Fruit fly (Drosophila melanogaster) whole organism, embryonic: ENCODE results near the gene Tim9b.

Experiments used
- Atf-2 ChIP-seq: fragments of 200-800 bp; sonication (Bioruptor generic); optimal IDR thresholded peaks from 2 replicates; lab custom pipeline; 2016; ENCODE audit warnings: missing biosample characterization, missing genetic modification characterization
- CG11085 ChIP-seq: fragments of 200-800 bp; sonication (Bioruptor generic); IDR thresholded peaks from 2 replicates; pipeline ENCODE4 v1.3.6; 2022; ENCODE audit warnings: missing biosample characterization, missing genetic modification characterization
- CG11560 ChIP-seq: fragments of 200-800 bp; sonication (Bioruptor generic); IDR thresholded peaks from 3 replicates; pipeline ENCODE4 v1.3.6; 2022; ENCODE audit warnings: missing biosample characterization, missing genetic modification characterization
- CG12659 ChIP-seq: fragments of 200-800 bp; sonication (Bioruptor generic); optimal IDR thresholded peaks from 3 replicates; lab custom pipeline; 2017; ENCODE audit warnings: mild to moderate bottlenecking, missing biosample characterization, missing genetic modification reagents, missing genetic modification characterization
- CG13287 ChIP-seq: fragments of 200-800 bp; sonication (Bioruptor generic); IDR thresholded peaks from 2 replicates; pipeline ENCODE4 v1.3.6; 2022; ENCODE audit warnings: missing biosample characterization, missing genetic modification characterization; ENCODE audit not compliant: partially characterized antibody
- CG13424 ChIP-seq: fragments of 200-800 bp; sonication (Bioruptor generic); optimal IDR thresholded peaks from 2 replicates; lab custom pipeline; 2019; ENCODE audit warnings: missing biosample characterization, mild to moderate bottlenecking, missing genetic modification characterization, moderate library complexity
- CG14014 ChIP-seq: fragments of 200-800 bp; sonication (Bioruptor generic); IDR thresholded peaks from 2 replicates; pipeline ENCODE4 v1.3.6; 2022; ENCODE audit warnings: missing biosample characterization, missing genetic modification characterization
- CG14710 ChIP-seq: fragments of 200-800 bp; sonication (Bioruptor generic); optimal IDR thresholded peaks from 3 replicates; lab custom pipeline; 2019; ENCODE audit warnings: missing biosample characterization, mild to moderate bottlenecking, missing genetic modification characterization, moderate library complexity
- CG15479 ChIP-seq: fragments of 200-800 bp; sonication (Bioruptor generic); optimal IDR thresholded peaks from 3 replicates; lab custom pipeline; 2019; ENCODE audit warnings: missing biosample characterization, mild to moderate bottlenecking, missing genetic modification characterization, moderate library complexity
- CG15514 ChIP-seq: fragments of 200-800 bp; sonication (Bioruptor generic); optimal IDR thresholded peaks from 3 replicates; lab custom pipeline; 2017; ENCODE audit warnings: missing biosample characterization, missing genetic modification characterization, mild to moderate bottlenecking, moderate library complexity, missing genetic modification reagents
- CG17829 ChIP-seq: fragments of 200-800 bp; optimal IDR thresholded peaks from 2 replicates; lab custom pipeline; 2019; ENCODE audit warnings: missing biosample characterization, mild to moderate bottlenecking, missing genetic modification characterization, moderate library complexity
- CG18764 ChIP-seq: fragments of 200-800 bp; sonication (Bioruptor generic); optimal IDR thresholded peaks from 3 replicates; lab custom pipeline; 2016; ENCODE audit warnings: missing biosample characterization, missing genetic modification characterization
- CG30020 ChIP-seq: fragments of 200-800 bp; optimal IDR thresholded peaks from 2 replicates; lab custom pipeline; 2019; ENCODE audit warnings: missing biosample characterization, mild to moderate bottlenecking, missing genetic modification characterization, moderate library complexity
- CG3281 ChIP-seq: fragments of 200-800 bp; sonication (Bioruptor generic); optimal IDR thresholded peaks from 3 replicates; lab custom pipeline; 2017; ENCODE audit warnings: missing biosample characterization, mild to moderate bottlenecking, missing genetic modification characterization
- CG3726 ChIP-seq: fragments of 200-800 bp; sonication (Bioruptor generic); IDR thresholded peaks from 3 replicates; pipeline ENCODE4, ENCODE4 v1.3.6; 2022; ENCODE audit warnings: missing biosample characterization, missing genetic modification characterization
- CG7928 ChIP-seq: fragments of 200-800 bp; sonication (Bioruptor generic); optimal IDR thresholded peaks from 2 replicates; lab custom pipeline; 2017; ENCODE audit warnings: missing biosample characterization, mild to moderate bottlenecking, missing genetic modification characterization
- CG9215 ChIP-seq: fragments of 200-800 bp; sonication (Bioruptor generic); IDR thresholded peaks from 2 replicates; pipeline ENCODE4 v1.3.6; 2022; ENCODE audit warnings: missing biosample characterization, missing genetic modification characterization
- CG9932 ChIP-seq: fragments of 200-800 bp; sonication (Bioruptor generic); IDR thresholded peaks from 2 replicates; pipeline ENCODE4 v1.3.6; 2022; ENCODE audit warnings: missing biosample characterization, missing genetic modification characterization
- CHES-1-like ChIP-seq: fragments of 200-800 bp; sonication (Bioruptor generic); optimal IDR thresholded peaks from 2 replicates; lab custom pipeline; 2016; ENCODE audit warnings: missing biosample characterization, missing genetic modification characterization
- D19B ChIP-seq: fragments of 200-800 bp; sonication (Bioruptor generic); optimal IDR thresholded peaks from 2 replicates; lab custom pipeline; 2017; ENCODE audit warnings: missing biosample characterization, mild to moderate bottlenecking, missing genetic modification characterization
- Dfd ChIP-seq, 2 experiments: fragments of >200 bp; optimal IDR thresholded peaks; 2 replicates each; lab custom pipeline; 2017; ENCODE audit warnings: missing biosample characterization in 2 of 2, missing genetic modification characterization in 2 of 2
- Fer3 ChIP-seq: fragments of 200-800 bp; sonication (Bioruptor generic); optimal IDR thresholded peaks from 2 replicates; lab custom pipeline; 2018; ENCODE audit warnings: missing biosample characterization, mild to moderate bottlenecking, missing genetic modification characterization, moderate library complexity
- Gug ChIP-seq: fragments of 200-800 bp; sonication (Bioruptor generic); IDR thresholded peaks from 4 replicates; pipeline ENCODE4 v1.3.6; 2022; ENCODE audit warnings: missing biosample characterization, missing genetic modification characterization
- Hsf ChIP-seq: fragments of 200-800 bp; sonication (Bioruptor generic); optimal IDR thresholded peaks from 3 replicates; lab custom pipeline; 2016; ENCODE audit warnings: missing biosample characterization, missing genetic modification characterization
- MBD-R2 ChIP-seq: fragments of 200-800 bp; sonication (Bioruptor generic); IDR thresholded peaks from 2 replicates; pipeline ENCODE4 v1.3.6; 2022; ENCODE audit warnings: missing biosample characterization, missing genetic modification characterization
- MESR4 ChIP-seq: fragments of 200-800 bp; sonication (Bioruptor generic); optimal IDR thresholded peaks from 2 replicates; lab custom pipeline; 2018; ENCODE audit warnings: missing biosample characterization, mild to moderate bottlenecking, missing genetic modification characterization, moderate library complexity
- Meics ChIP-seq: fragments of 200-800 bp; sonication (Bioruptor generic); optimal IDR thresholded peaks from 2 replicates; lab custom pipeline; 2017; ENCODE audit warnings: missing biosample characterization, mild to moderate bottlenecking, missing genetic modification characterization
- Optix ChIP-seq: fragments of 200-800 bp; sonication (Bioruptor generic); IDR thresholded peaks from 3 replicates; pipeline ENCODE4 v1.3.6; 2022; ENCODE audit warnings: missing biosample characterization, missing genetic modification characterization
- Rx ChIP-seq: fragments of 200-800 bp; sonication (Bioruptor generic); IDR thresholded peaks from 2 replicates; pipeline ENCODE4 v1.3.6; 2022; ENCODE audit warnings: missing biosample characterization, missing genetic modification characterization
- Stat92E ChIP-seq, 3 experiments: fragments of >200 bp in 2 of 3; fragments of 200-800 bp in 1 of 3; sonication (Bioruptor generic) in 1 of 3; optimal IDR thresholded peaks; 2 replicates each; lab custom pipeline; 2017 to 2019; ENCODE audit warnings: missing biosample characterization in 3 of 3, missing genetic modification characterization in 3 of 3, mild to moderate bottlenecking in 1 of 3, moderate library complexity in 1 of 3
- YL-1 ChIP-seq: fragments of 200-800 bp; sonication (Bioruptor generic); optimal IDR thresholded peaks from 3 replicates; lab custom pipeline; 2017; ENCODE audit warnings: missing biosample characterization, mild to moderate bottlenecking, missing genetic modification characterization
- ac ChIP-seq: fragments of 200-800 bp; sonication (Bioruptor generic); optimal IDR thresholded peaks from 3 replicates; lab custom pipeline; 2017; ENCODE audit warnings: missing biosample characterization, mild to moderate bottlenecking, missing genetic modification characterization
- bab2 ChIP-seq: fragments of 200-800 bp; sonication (Bioruptor generic); optimal IDR thresholded peaks from 2 replicates; lab custom pipeline; 2016; ENCODE audit warnings: missing biosample characterization, missing genetic modification characterization
- ci ChIP-seq: fragments of 200-800 bp; sonication (Bioruptor generic); IDR thresholded peaks from 3 replicates; pipeline ENCODE4 v1.3.6; 2022; ENCODE audit warnings: missing biosample characterization, missing genetic modification characterization
- hb ChIP-seq: fragments of 200-800 bp; sonication (Bioruptor generic); IDR thresholded peaks from 3 replicates; pipeline ENCODE4 v1.3.6; 2022; ENCODE audit warnings: missing biosample characterization, missing genetic modification characterization; ENCODE audit not compliant: partially characterized antibody
- her ChIP-seq: fragments of 200-800 bp; sonication (Bioruptor generic); optimal IDR thresholded peaks from 2 replicates; lab custom pipeline; 2016; ENCODE audit warnings: missing biosample characterization, missing genetic modification characterization
- inv ChIP-seq: fragments of 200-800 bp; sonication (Bioruptor generic); IDR thresholded peaks from 2 replicates; pipeline ENCODE4 v1.3.6; 2022; ENCODE audit warnings: missing biosample characterization, missing genetic modification characterization; ENCODE audit not compliant: partially characterized antibody
- nerfin-1 ChIP-seq: fragments of 200-800 bp; sonication (Bioruptor generic); optimal IDR thresholded peaks from 3 replicates; lab custom pipeline; 2019; ENCODE audit warnings: missing biosample characterization, mild to moderate bottlenecking, missing genetic modification characterization, moderate library complexity
- nerfin-2 ChIP-seq: fragments of 200-800 bp; sonication (Bioruptor generic); IDR thresholded peaks from 2 replicates; pipeline ENCODE4 v1.3.6; 2022; ENCODE audit warnings: missing biosample characterization, missing genetic modification characterization; ENCODE audit not compliant: partially characterized antibody
- phol ChIP-seq: fragments of 200-800 bp; sonication (Bioruptor generic); optimal IDR thresholded peaks from 3 replicates; lab custom pipeline; 2018; ENCODE audit warnings: missing biosample characterization, mild to moderate bottlenecking, missing genetic modification characterization, moderate library complexity
- pros ChIP-seq: fragments of 200-800 bp; sonication (Bioruptor generic); optimal IDR thresholded peaks from 3 replicates; lab custom pipeline; 2019; ENCODE audit warnings: missing biosample characterization, mild to moderate bottlenecking, missing genetic modification characterization, moderate library complexity
- pum ChIP-seq: fragments of 200-800 bp; sonication (Bioruptor generic); optimal IDR thresholded peaks from 2 replicates; lab custom pipeline; 2016; ENCODE audit warnings: missing biosample characterization, missing genetic modification characterization
- ro ChIP-seq: fragments of 200-800 bp; sonication (Bioruptor generic); IDR thresholded peaks from 2 replicates; pipeline ENCODE4 v1.3.6; 2022; ENCODE audit warnings: missing biosample characterization, missing genetic modification characterization
- sc ChIP-seq, 3 experiments: fragments of >200 bp in 2 of 3; fragments of 200-800 bp in 1 of 3; sonication (Bioruptor generic) in 1 of 3; optimal IDR thresholded peaks; 2 replicates in 2 of 3; 3 replicates in 1 of 3; lab custom pipeline; 2017; ENCODE audit warnings: mild to moderate bottlenecking in 1 of 3, missing biosample characterization in 1 of 3, missing genetic modification characterization in 1 of 3, missing genetic modification reagents in 1 of 3
- seq ChIP-seq: fragments of 200-800 bp; sonication (Bioruptor generic); IDR thresholded peaks from 2 replicates; pipeline ENCODE4 v1.3.6; 2022; ENCODE audit warnings: missing biosample characterization, missing genetic modification characterization
- sim ChIP-seq: fragments of 200-800 bp; sonication (Bioruptor generic); IDR thresholded peaks from 2 replicates; pipeline ENCODE4 v1.3.6; 2022; ENCODE audit warnings: missing biosample characterization, missing genetic modification characterization
- tna ChIP-seq: fragments of 200-800 bp; sonication (Bioruptor generic); IDR thresholded peaks from 2 replicates; pipeline ENCODE4 v1.3.6; 2022; ENCODE audit warnings: missing biosample characterization, missing genetic modification characterization; ENCODE audit not compliant: partially characterized antibody
- zen ChIP-seq: fragments of 200-800 bp; sonication (Bioruptor generic); optimal IDR thresholded peaks from 3 replicates; lab custom pipeline; 2018; ENCODE audit warnings: missing biosample characterization, mild to moderate bottlenecking, missing genetic modification characterization, moderate library complexity

Tim9b gene

dm6 chrX:19645873-19646541, 27.7 kb upstream of the Tim9b start, which contains the start of gene Arp10 (continued):
- TF ChIP-seq Stat92E (GFP tag; optimal IDR thresholded peaks at IDR 0.05; lab: Kevin White, UChicago) (no peak), Rx (GFP tag; lab: Robert Waterston, UW) (no peak), zen (tag; lab: Kevin White, UChicago) (peak; percentile 21), CG13287 (GFP tag; lab: Robert Waterston, UW) (peak; percentile 67), seq (GFP tag; lab: Robert Waterston, UW) (no peak), CG18764 (GFP tag; lab: Kevin White, UChicago) (peak; percentile 15), CG3281 (GFP tag; lab: Kevin White, UChicago) (no peak), MESR4 (GFP tag; lab: Kevin White, UChicago) (peak; percentile 66), D19B (GFP tag; lab: Kevin White, UChicago) (no peak), pros (no peak), sim (GFP tag; lab: Robert Waterston, UW) (no peak), sc (optimal IDR thresholded peaks at IDR 0.05; lab: Kevin White, UChicago) (no peak), sc (GFP tag; optimal IDR thresholded peaks at IDR 0.05; lab: Kevin White, UChicago) (no peak), nerfin-1 (tag; lab: Kevin White, UChicago) (no peak), phol (peak; percentile 40), CG14014 (GFP tag; lab: Robert Waterston, UW) (0 out of 2 replicates have a peak, but pooled peaks have one; percentile 9), Gug (GFP tag; lab: Robert Waterston, UW) (no peak), Dfd (GFP tag; optimal IDR thresholded peaks at IDR 0.05; lab: Kevin White, UChicago) (peak in 1 of 2 experiments; percentile 22), nerfin-2 (GFP tag; lab: Robert Waterston, UW) (no peak), CG9932 (GFP tag; lab: Robert Waterston, UW) (peak; percentile 37; the same call in 1 of the 2 replicates), pum (GFP tag; lab: Kevin White, UChicago) (no peak), CG17829 (tag; lab: Kevin White, UChicago) (peak; percentile 15), YL-1 (GFP tag; lab: Kevin White, UChicago) (peak; percentile 18), her (no peak), Hsf (GFP tag; lab: Kevin White, UChicago) (peak; percentile 22), CG14710 (peak; percentile 54), CG15479 (GFP tag; lab: Kevin White, UChicago) (no peak), Atf-2 (no peak), CHES-1-like (peak; percentile 32), bab2 (GFP tag; lab: Kevin White, UChicago) (peak; percentile 23), inv (GFP tag; lab: Robert Waterston, UW) (no peak), hb (GFP tag; lab: Robert Waterston, UW) (no peak), ro (GFP tag; lab: Robert Waterston, UW) (no peak), MBD-R2 (GFP tag; lab: Robert Waterston, UW) (peak; percentile 73), CG15514 (GFP tag; lab: Kevin White, UChicago) (peak; percentile 60), CG13424 (peak; percentile 14)

DNA sequence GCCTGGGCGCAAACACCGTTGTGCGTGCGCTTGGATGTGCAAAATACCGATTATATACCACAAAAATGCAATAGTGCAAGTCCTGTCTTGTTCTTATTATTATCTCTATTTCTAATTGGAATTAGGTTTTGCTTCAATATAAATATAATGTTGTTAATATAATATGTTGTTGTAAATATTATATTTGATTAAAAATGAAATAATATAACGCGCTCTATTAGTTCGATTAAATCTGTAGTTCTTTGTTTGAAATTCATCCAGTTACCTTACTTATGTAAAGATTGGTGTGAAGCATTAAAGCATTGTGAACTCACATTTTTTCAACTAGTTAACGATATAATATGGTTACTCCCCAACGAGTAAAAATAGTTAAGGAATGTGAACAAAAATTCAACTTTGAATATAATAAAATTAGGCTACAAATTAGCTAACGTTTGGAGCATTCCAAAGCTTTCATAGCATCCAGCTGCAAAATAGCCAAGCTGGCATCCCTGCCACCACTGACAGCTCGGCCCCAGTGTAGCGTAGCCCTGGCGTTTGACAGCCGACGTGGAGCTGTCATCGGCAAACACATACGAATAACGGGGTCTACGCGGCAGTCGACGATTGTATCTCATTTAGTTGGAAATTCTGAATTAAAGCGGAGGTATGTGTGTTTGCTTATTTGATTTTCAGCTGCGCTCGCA, 24.6 kb upstream of the Tim9b start, which contains the start of the genes CG12237 and Sec61gamma:
Gene CG12237, minus strand, starts transcription at position 51 of the 686 bp plus-strand sequence.
Gene Sec61gamma, plus strand, starts transcription at position 509 of the 686 bp plus-strand sequence.
- TF ChIP-seq MESR4 (GFP tag; lab: Kevin White, UChicago): peak; percentile 84
- peak; percentile 77 for TF ChIP-seq CG12659
- no peak for TF ChIP-seq CG11560 (tag; lab: Robert Waterston, UW)
- TF ChIP-seq Meics (GFP tag; lab: Kevin White, UChicago): peak; percentile 49
- peak; percentile 29 for TF ChIP-seq CG9215 (GFP tag; lab: Robert Waterston, UW)
- peak; percentile 74 for TF ChIP-seq ci (GFP tag; lab: Robert Waterston, UW)
- TF ChIP-seq Atf-2: no peak
- TF ChIP-seq Fer3: peak; percentile 1
- TF ChIP-seq CG7928 (GFP tag; lab: Kevin White, UChicago): peak; percentile 93
- TF ChIP-seq CG11085: no peak
- TF ChIP-seq CG3726 (GFP tag; lab: Robert Waterston, UW): no peak
- TF ChIP-seq Optix (GFP tag; lab: Robert Waterston, UW): no peak
- TF ChIP-seq ac: no peak
- peak; percentile 28 for TF ChIP-seq CG30020 (tag; lab: Kevin White, UChicago)
- TF ChIP-seq tna (GFP tag; lab: Robert Waterston, UW): no peak
